Worm (Caenorhabditis elegans) whole organism, dauer: Measurements from ENCODE around the gene F44E5.15.

Experiments used
- unc-62 ChIP-seq: sonication (generic microtip); optimal IDR thresholded peaks from 2 replicates; lab custom pipeline; 2017; ENCODE audit warnings: missing biosample characterization, missing genetic modification reagents, missing genetic modification characterization

F44E5.15 gene

DNA sequence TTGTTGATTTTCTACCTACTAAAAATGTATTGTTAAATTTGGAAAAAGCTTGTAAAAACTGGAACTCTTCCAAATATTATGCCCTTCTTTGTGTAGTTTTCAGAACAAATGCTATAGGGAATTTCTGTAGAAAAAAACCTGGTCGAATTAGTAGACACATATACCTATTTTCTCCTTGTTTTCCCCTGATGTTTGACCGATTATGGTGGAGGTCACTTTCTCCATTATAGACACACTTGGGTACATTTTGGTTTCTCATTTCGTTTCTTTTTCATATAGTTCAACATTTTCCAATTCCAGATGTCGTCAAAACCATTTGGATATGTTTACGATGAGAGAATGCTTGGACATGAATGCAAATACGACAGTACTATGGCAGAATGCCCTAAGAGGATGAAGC is 26.3 kb downstream of the F44E5.15 start, which contains the start of gene hda-5:
TSS of gene hda-5 (plus strand) at position 301 of the 400 bp plus-strand sequence.
- no peak for TF ChIP-seq unc-62

DNA sequence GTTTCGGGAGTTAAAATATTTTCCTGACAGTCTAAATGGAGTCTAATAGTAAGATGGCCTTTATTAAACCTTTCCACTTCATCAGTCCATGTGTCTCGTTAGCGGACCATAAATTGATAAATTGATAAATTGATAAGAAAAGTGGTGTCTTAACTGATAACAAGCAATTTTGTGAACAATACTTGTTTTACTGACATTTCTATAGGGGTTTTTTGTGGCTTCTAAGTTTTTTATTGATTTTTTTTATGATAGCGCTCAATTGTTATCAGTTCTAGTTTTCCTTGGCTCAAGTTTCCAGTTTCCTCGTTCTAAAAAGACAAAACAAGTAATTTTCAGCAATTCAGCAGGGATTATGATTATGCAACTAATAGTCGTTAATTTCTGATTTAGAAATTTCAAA is 30.0 kb downstream of the F44E5.15 start, which contains the start of gene F43G6.17:
TSS of gene F43G6.17 (plus strand) at position 301 of the 400 bp plus-strand sequence.
- TF ChIP-seq unc-62 = no peak

DNA sequence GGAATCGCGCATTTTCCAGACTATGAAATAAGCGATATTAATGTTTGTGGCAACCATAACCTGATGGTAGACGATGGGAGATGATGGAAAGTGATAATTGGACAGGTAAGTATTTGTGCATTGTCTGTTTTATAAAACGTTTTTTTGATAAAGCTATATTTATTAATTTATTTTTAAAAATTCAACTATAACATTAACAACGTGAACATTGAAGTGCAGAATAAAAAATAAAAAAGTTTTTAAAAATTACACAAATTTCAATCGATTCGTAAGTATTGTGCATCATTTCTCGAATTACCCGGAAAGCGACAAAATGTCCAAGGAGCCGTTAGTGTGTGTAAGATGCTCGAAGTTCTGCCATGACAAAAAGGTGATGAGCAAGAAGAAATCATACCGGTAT is 33.8 kb downstream of the F44E5.15 start, which contains the start of gene jmjd-1.1:
TSS of gene jmjd-1.1 (plus strand) at position 301 of the 400 bp plus-strand sequence.
- TF ChIP-seq unc-62 = no peak

DNA sequence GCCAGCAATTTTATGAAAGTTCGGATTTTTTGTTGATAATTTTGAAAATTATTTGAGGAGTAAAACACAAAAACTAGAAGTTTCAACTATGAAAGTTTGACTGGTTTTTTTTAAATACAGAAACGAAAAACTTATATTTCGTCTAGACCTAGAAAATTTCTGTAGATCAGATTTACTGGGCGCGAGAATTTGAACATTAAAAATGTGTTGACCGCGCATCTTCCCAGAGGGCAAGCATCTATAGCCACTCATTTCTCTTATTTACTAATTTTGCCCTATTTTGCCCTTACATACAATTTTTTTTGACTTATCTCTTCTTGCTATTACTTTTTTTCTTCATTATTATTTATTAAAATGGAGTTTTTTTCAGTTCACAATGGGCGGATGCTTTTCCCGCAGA is 36.5 kb downstream of the F44E5.15 start, which contains the start of gene F43G6.10:
TSS of gene F43G6.10 (plus strand) at position 371 of the 400 bp plus-strand sequence.
- TF ChIP-seq unc-62 = no peak

DNA sequence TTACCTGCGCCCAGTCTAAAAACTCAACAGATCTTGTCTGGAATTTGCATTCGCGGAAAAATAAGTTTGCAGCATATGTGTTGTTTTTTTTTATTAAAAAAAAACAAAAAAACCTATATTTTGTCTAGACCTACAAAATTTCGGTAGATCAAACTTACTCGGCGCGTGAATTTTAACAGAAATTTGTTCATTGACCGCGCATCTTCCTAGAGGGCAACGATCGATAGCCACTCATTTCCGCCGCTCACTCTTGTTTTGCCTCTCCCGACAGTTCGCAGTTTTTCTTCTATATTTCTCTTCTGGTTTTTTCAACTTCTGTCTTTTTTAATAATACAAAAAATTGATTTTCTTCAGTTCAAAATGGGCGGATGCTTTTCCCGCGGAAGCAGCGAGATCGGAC is 38.0 kb downstream of the F44E5.15 start, which contains the start of gene F43G6.7:
TSS of gene F43G6.7 (plus strand) at position 355 of the 400 bp plus-strand sequence.
- TF ChIP-seq unc-62 = no peak

DNA sequence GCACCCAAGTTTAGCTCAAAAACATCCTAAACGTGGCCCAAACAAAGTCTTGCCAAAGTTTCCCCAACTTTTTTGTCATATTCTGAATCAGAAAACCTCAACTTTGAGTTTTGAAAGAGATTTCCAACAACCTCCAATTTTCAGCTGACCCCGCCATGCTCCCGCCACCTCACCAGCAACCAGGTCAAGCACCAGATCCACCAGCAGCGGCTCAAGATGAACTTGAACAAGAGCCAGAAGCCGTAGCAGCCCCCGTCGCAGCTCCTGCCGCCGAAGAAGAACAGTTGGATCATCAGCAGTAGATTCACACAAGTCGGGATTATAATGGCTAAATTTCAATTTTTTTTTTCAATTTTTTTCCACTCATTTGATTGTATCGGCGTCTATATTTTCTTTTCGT is 38.8 kb downstream of the F44E5.15 start:
- no peak for TF ChIP-seq unc-62

DNA sequence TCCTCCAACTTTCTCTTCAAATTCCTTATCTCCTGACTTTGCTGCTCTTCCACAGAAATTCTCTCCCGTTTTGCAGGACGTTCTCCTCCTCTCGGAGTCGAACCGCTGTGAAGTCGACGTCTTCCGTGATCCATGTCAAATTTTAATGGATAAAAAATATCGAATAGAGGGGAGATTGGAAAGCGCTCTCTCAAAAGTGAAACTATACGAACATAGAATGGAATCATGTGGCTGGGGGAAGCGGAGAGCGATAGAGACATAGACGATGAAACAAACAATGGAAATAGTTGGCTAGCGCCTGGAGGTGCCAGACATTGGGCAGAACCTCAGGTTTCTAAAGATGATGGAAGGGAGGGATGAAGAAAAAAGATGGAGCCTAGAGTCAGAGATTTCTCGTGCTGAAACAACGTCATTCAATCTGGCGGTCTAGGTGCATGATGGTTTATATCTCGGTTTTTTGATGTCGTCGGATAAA is 41.5 kb downstream of the F44E5.15 start, which contains the start of gene F43G6.8:
TSS of gene F43G6.8 (minus strand) at position 198 of the 475 bp plus-strand sequence.
- TF ChIP-seq unc-62 = no peak

DNA sequence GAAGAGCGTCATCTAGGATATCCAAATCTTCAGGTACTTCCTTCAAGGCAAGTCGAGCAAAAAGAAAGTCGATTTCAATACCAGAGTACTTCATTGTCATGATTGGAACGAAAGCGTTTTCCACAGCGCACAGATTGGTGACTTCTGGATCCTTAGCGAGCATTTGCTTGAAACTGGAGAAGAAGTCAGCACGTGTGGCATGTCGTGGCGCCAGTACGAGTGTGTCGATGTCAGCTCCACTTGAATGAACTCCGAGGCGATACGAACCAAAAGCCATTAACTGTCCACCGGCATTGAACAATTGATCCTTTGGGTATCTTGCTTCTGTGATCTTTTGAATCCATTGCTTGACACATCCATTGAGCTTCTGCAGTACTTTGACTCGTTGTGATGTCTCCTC is 43.5 kb downstream of the F44E5.15 start:
- TF ChIP-seq unc-62 = no peak

DNA sequence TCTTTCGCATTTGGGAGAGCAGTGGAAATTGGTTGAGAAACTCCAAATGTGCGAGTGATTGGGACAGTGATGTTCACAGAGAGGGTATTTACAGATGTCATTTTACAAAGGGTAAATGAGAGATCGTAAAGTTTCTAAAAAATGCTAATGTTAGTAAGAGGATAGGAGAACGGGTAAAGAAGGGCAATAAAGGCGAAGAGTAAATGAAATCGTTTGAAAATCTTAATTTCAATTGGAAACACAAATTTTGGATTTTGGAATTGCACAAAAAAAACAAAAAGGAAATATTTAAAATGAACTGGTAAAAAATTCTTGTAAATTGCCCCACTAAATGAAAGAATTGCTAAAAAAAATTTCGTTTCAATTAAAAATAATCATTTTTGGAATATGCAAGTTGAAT is 44.0 kb downstream of the F44E5.15 start, which contains the start of gene pap-3:
TSS of gene pap-3 (minus strand) at position 101 of the 400 bp plus-strand sequence.
- TF ChIP-seq unc-62 = no peak

DNA sequence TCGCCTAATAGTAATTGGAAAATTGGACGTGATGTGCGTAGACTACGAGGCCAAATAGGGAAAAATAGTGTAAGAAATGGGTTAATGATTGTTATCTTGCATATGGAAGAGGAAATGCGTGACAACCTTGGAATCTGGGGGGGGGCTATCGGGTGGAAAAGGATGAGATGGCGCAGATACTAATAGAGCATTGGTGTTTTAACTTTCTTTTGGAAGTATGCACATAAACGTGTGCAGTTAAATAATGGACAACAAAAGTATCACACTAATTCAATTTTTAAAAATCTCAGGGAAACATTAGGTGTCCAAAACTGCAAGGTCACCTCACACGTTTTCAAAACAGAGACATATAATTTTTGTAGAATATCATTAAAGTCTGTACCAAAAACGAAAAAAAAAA is 47.4 kb downstream of the F44E5.15 start, which contains the start of gene Y6D1A.2:
TSS of gene Y6D1A.2 (minus strand) at position 101 of the 400 bp plus-strand sequence.
- TF ChIP-seq unc-62 = no peak
